Fruit fly (Drosophila melanogaster) whole organism, embryonic: ENCODE measurements around the gene CG33654.

ENCODE experiments used
- BEAF-32 ChIP-seq: fragments of 200-800 bp; sonication (Bioruptor generic); optimal IDR thresholded peaks from 3 replicates; lab custom pipeline; 2017; ENCODE audit warnings: missing biosample characterization, missing genetic modification characterization, mild to moderate bottlenecking, moderate library complexity, missing genetic modification reagents
- CG10654 ChIP-seq: fragments of 200-800 bp; sonication (Bioruptor generic); optimal IDR thresholded peaks from 2 replicates; lab custom pipeline; 2016; ENCODE audit warnings: missing biosample characterization, missing genetic modification characterization
- CG10979 ChIP-seq: fragments of 200-800 bp; sonication (Bioruptor generic); optimal IDR thresholded peaks from 2 replicates; lab custom pipeline; 2018; ENCODE audit warnings: missing biosample characterization, mild to moderate bottlenecking, missing genetic modification characterization, moderate library complexity
- CG11398 ChIP-seq: fragments of 200-800 bp; sonication (Bioruptor generic); optimal IDR thresholded peaks from 2 replicates; lab custom pipeline; 2016; ENCODE audit warnings: missing biosample characterization, missing genetic modification characterization
- CG11456 ChIP-seq: fragments of 200-800 bp; sonication (Bioruptor generic); IDR thresholded peaks from 3 replicates; pipeline ENCODE4 v1.3.6; 2022; ENCODE audit warnings: missing biosample characterization, missing genetic modification characterization
- CG13424 ChIP-seq: fragments of 200-800 bp; sonication (Bioruptor generic); optimal IDR thresholded peaks from 2 replicates; lab custom pipeline; 2019; ENCODE audit warnings: missing biosample characterization, mild to moderate bottlenecking, missing genetic modification characterization, moderate library complexity
- CG16813 ChIP-seq: fragments of 200-800 bp; sonication (Bioruptor generic); IDR thresholded peaks from 3 replicates; pipeline ENCODE4 v1.3.6; 2022; ENCODE audit warnings: missing biosample characterization, missing genetic modification characterization; ENCODE audit not compliant: partially characterized antibody
- CG17186 ChIP-seq: fragments of 200-800 bp; sonication (Bioruptor generic); optimal IDR thresholded peaks from 3 replicates; lab custom pipeline; 2017; ENCODE audit warnings: missing biosample characterization, missing genetic modification reagents, missing genetic modification characterization
- CG18599 ChIP-seq: fragments of 200-800 bp; sonication (Bioruptor generic); optimal IDR thresholded peaks from 3 replicates; lab custom pipeline; 2017; ENCODE audit warnings: missing biosample characterization, missing genetic modification characterization, mild to moderate bottlenecking, moderate library complexity, missing genetic modification reagents
- CG2116 ChIP-seq: fragments of 200-800 bp; sonication (Bioruptor generic); optimal IDR thresholded peaks from 3 replicates; lab custom pipeline; 2018; ENCODE audit warnings: missing biosample characterization, mild to moderate bottlenecking, missing genetic modification characterization
- CG3065 ChIP-seq: fragments of 200-800 bp; sonication (Bioruptor generic); optimal IDR thresholded peaks from 2 replicates; lab custom pipeline; 2016; ENCODE audit warnings: missing biosample characterization, missing genetic modification characterization
- CG3281 ChIP-seq: fragments of 200-800 bp; sonication (Bioruptor generic); optimal IDR thresholded peaks from 3 replicates; lab custom pipeline; 2017; ENCODE audit warnings: missing biosample characterization, mild to moderate bottlenecking, missing genetic modification characterization
- CG34224 ChIP-seq: fragments of 200-800 bp; sonication (Bioruptor generic); IDR thresholded peaks from 3 replicates; pipeline ENCODE4 v1.3.6; 2022; ENCODE audit warnings: missing biosample characterization, missing genetic modification characterization; ENCODE audit not compliant: partially characterized antibody
- CG34376 ChIP-seq: fragments of 200-800 bp; sonication (Bioruptor generic); optimal IDR thresholded peaks from 2 replicates; lab custom pipeline; 2018; ENCODE audit warnings: missing biosample characterization, mild to moderate bottlenecking, missing genetic modification characterization
- CG34422 ChIP-seq: fragments of 200-800 bp; sonication (Bioruptor generic); IDR thresholded peaks from 3 replicates; pipeline ENCODE4 v1.3.6; 2022; ENCODE audit warnings: missing biosample characterization, missing genetic modification characterization
- CG43689 ChIP-seq: fragments of 200-800 bp; sonication (Bioruptor generic); IDR thresholded peaks from 2 replicates; pipeline ENCODE4 v1.3.6; 2022; ENCODE audit warnings: missing biosample characterization, missing genetic modification characterization
- CG4424 ChIP-seq: fragments of 200-800 bp; sonication (Bioruptor generic); optimal IDR thresholded peaks from 3 replicates; lab custom pipeline; 2016; ENCODE audit warnings: missing biosample characterization, missing genetic modification characterization
- CG4730 ChIP-seq: fragments of 200-800 bp; sonication (Bioruptor generic); IDR thresholded peaks from 2 replicates; pipeline ENCODE4 v1.3.6; 2022; ENCODE audit warnings: missing biosample characterization, missing genetic modification characterization
- CG8290 ChIP-seq, 3 experiments: fragments of 200-800 bp; sonication (Bioruptor generic); optimal IDR thresholded peaks; 2 replicates each; lab custom pipeline; 2016 to 2019; ENCODE audit warnings: missing biosample characterization in 3 of 3, missing genetic modification characterization in 3 of 3, mild to moderate bottlenecking in 2 of 3, moderate library complexity in 1 of 3
- CG8765 ChIP-seq: fragments of 200-800 bp; sonication (Bioruptor generic); IDR thresholded peaks from 2 replicates; pipeline ENCODE4 v1.3.6; 2022; ENCODE audit warnings: missing biosample characterization, missing genetic modification characterization
- CG9215 ChIP-seq: fragments of 200-800 bp; sonication (Bioruptor generic); IDR thresholded peaks from 2 replicates; pipeline ENCODE4 v1.3.6; 2022; ENCODE audit warnings: missing biosample characterization, missing genetic modification characterization
- Dfd ChIP-seq, 2 experiments: fragments of >200 bp; optimal IDR thresholded peaks; 2 replicates each; lab custom pipeline; 2017; ENCODE audit warnings: missing biosample characterization in 2 of 2, missing genetic modification characterization in 2 of 2
- Doc3 ChIP-seq: fragments of 200-800 bp; sonication (Bioruptor generic); IDR thresholded peaks from 3 replicates; pipeline ENCODE4 v1.3.6; 2022; ENCODE audit warnings: missing biosample characterization, missing genetic modification characterization; ENCODE audit not compliant: partially characterized antibody
- E2f1 ChIP-seq: fragments of 200-800 bp; sonication (Bioruptor generic); IDR thresholded peaks from 2 replicates; pipeline ENCODE4 v1.3.6; 2022; ENCODE audit warnings: missing biosample characterization, missing genetic modification characterization
- Elba2 ChIP-seq: fragments of 200-800 bp; sonication (Bioruptor generic); optimal IDR thresholded peaks from 3 replicates; lab custom pipeline; 2016; ENCODE audit warnings: missing biosample characterization, missing genetic modification characterization
- Hmr ChIP-seq: fragments of 200-800 bp; sonication (Bioruptor generic); optimal IDR thresholded peaks from 3 replicates; lab custom pipeline; 2017; ENCODE audit warnings: mild to moderate bottlenecking, missing biosample characterization, missing genetic modification reagents, missing genetic modification characterization
- Hr39 ChIP-seq: fragments of >200 bp; optimal IDR thresholded peaks from 2 replicates; lab custom pipeline; 2017
- Mad ChIP-seq: fragments of 200-800 bp; sonication (Bioruptor generic); optimal IDR thresholded peaks from 2 replicates; lab custom pipeline; 2016; ENCODE audit warnings: missing biosample characterization, missing genetic modification characterization
- Max ChIP-seq: fragments of 200-800 bp; sonication (Bioruptor generic); optimal IDR thresholded peaks from 2 replicates; lab custom pipeline; 2016; ENCODE audit warnings: missing biosample characterization, mild to moderate bottlenecking, missing genetic modification characterization
- Myb ChIP-seq: fragments of 200-800 bp; sonication (Bioruptor generic); optimal IDR thresholded peaks from 2 replicates; lab custom pipeline; 2016; ENCODE audit warnings: missing biosample characterization, missing genetic modification characterization
- NFAT ChIP-seq: fragments of 200-800 bp; sonication (Bioruptor generic); IDR thresholded peaks from 2 replicates; pipeline ENCODE4 v1.3.6; 2022; ENCODE audit warnings: missing biosample characterization, missing genetic modification characterization
- Oaz ChIP-seq: fragments of 200-800 bp; sonication (Bioruptor generic); IDR thresholded peaks from 2 replicates; pipeline ENCODE4 v1.3.6; 2022; ENCODE audit warnings: missing biosample characterization, missing genetic modification characterization
- PHDP ChIP-seq: fragments of 200-800 bp; sonication (Bioruptor generic); optimal IDR thresholded peaks from 3 replicates; lab custom pipeline; 2018; ENCODE audit warnings: missing biosample characterization, mild to moderate bottlenecking, missing genetic modification characterization, moderate library complexity
- Xbp1 ChIP-seq: fragments of 200-800 bp; sonication (Bioruptor generic); optimal IDR thresholded peaks from 3 replicates; lab custom pipeline; 2016; ENCODE audit warnings: missing biosample characterization, mild to moderate bottlenecking, missing genetic modification characterization
- ab ChIP-seq: fragments of 200-800 bp; sonication (Bioruptor generic); optimal IDR thresholded peaks from 2 replicates; lab custom pipeline; 2016; ENCODE audit warnings: missing biosample characterization, missing genetic modification characterization
- amos ChIP-seq: fragments of 200-800 bp; sonication (Bioruptor generic); IDR thresholded peaks from 2 replicates; pipeline ENCODE4 v1.3.6; 2022; ENCODE audit warnings: missing biosample characterization, missing genetic modification characterization; ENCODE audit not compliant: partially characterized antibody
- cato ChIP-seq: fragments of 200-800 bp; sonication (Bioruptor generic); optimal IDR thresholded peaks from 2 replicates; lab custom pipeline; 2016; ENCODE audit warnings: missing biosample characterization, missing genetic modification characterization, borderline replicate concordance
- en ChIP-seq: fragments of 200-800 bp; sonication (Bioruptor generic); optimal IDR thresholded peaks from 2 replicates; lab custom pipeline; 2016; ENCODE audit warnings: missing biosample characterization, missing genetic modification characterization
- fru ChIP-seq: fragments of >200 bp; optimal IDR thresholded peaks from 2 replicates; lab custom pipeline; 2017
- insv ChIP-seq, 2 experiments: fragments of 200-800 bp; sonication (Bioruptor generic); optimal IDR thresholded peaks; 3 replicates each; lab custom pipeline; 2016 to 2018; ENCODE audit warnings: missing biosample characterization in 2 of 2, missing genetic modification characterization in 2 of 2
- kay ChIP-seq: fragments of 200-800 bp; sonication (Bioruptor generic); optimal IDR thresholded peaks from 2 replicates; lab custom pipeline; 2016; ENCODE audit warnings: missing biosample characterization, missing genetic modification characterization
- lbe ChIP-seq: fragments of 200-800 bp; sonication (Bioruptor generic); optimal IDR thresholded peaks from 2 replicates; lab custom pipeline; 2016; ENCODE audit warnings: missing biosample characterization, mild to moderate bottlenecking, missing genetic modification characterization
- nerfin-2 ChIP-seq: fragments of 200-800 bp; sonication (Bioruptor generic); IDR thresholded peaks from 2 replicates; pipeline ENCODE4 v1.3.6; 2022; ENCODE audit warnings: missing biosample characterization, missing genetic modification characterization; ENCODE audit not compliant: partially characterized antibody
- p53 ChIP-seq: fragments of 200-800 bp; sonication (Bioruptor generic); optimal IDR thresholded peaks from 2 replicates; lab custom pipeline; 2016; ENCODE audit warnings: missing biosample characterization, missing genetic modification characterization
- pita ChIP-seq: fragments of 200-800 bp; sonication (Bioruptor generic); optimal IDR thresholded peaks from 2 replicates; lab custom pipeline; 2017; ENCODE audit warnings: missing biosample characterization, mild to moderate bottlenecking, missing genetic modification characterization
- sd ChIP-seq: fragments of 200-800 bp; sonication (Bioruptor generic); optimal IDR thresholded peaks from 3 replicates; lab custom pipeline; 2018; ENCODE audit warnings: missing biosample characterization, mild to moderate bottlenecking, missing genetic modification characterization, moderate library complexity
- tin ChIP-seq: fragments of 200-800 bp; sonication (Bioruptor generic); optimal IDR thresholded peaks from 3 replicates; lab custom pipeline; 2016; ENCODE audit warnings: missing biosample characterization, missing genetic modification characterization
- wdn ChIP-seq: fragments of 200-800 bp; sonication (Bioruptor generic); IDR thresholded peaks from 2 replicates; pipeline ENCODE4 v1.3.6; 2022; ENCODE audit warnings: missing biosample characterization, missing genetic modification characterization
- zf30C ChIP-seq: fragments of 200-800 bp; sonication (Bioruptor generic); optimal IDR thresholded peaks from 3 replicates; lab custom pipeline; 2018; ENCODE audit warnings: missing biosample characterization, mild to moderate bottlenecking, missing genetic modification characterization

The CG33654 gene

DNA sequence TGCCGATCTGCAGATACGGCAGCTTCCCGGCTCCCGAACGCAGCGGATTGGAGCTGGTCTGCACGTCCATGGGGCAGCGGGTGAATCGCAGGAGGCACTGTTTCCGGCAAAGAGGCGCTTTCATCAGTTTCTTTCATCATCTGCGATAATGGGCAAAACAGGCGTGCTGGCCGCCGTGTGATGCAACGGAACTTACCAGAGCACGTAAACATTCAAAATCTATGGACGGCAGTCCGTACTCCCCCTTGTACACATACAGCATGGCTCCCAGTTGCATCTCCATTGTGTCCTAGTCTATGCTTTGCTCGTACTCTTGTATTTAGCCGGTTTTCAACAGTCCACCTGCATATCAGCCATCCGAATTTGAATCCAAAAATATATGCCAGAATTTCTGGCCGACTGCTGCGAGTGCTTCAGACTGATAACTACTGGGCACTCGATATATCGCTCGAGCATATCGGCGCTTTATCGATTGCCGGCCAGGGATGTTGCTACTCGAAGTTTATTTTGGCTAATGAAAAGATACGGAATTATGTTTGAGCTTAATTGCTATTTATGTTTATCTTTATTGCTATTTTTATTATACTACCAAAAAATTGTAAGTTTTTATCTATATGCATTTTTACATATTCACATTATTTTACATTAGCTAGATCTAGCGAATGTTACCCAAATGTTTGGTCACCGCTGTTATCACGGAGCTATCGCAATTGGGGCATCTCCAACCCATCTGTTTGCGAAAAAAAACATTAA, 19.6 kb downstream of the CG33654 start, which contains the start of the genes CG9393 and Vps45 (continued):
- peak; percentile 66 for TF ChIP-seq CG4424 (GFP tag; lab: Kevin White, UChicago)
- no peak for TF ChIP-seq en (GFP tag; lab: Kevin White, UChicago)
- peak; percentile 94 for TF ChIP-seq amos (GFP tag; lab: Robert Waterston, UW)
- TF ChIP-seq lbe (GFP tag; lab: Kevin White, UChicago) = peak; percentile 64
- TF ChIP-seq fru = no peak
- no peak for TF ChIP-seq CG18599
- no peak for TF ChIP-seq wdn (GFP tag; lab: Robert Waterston, UW)
- TF ChIP-seq CG34422 (GFP tag; lab: Robert Waterston, UW) = no peak; the same call in 2 of the 3 replicates
- peak; percentile 63 for TF ChIP-seq CG9215 (GFP tag; lab: Robert Waterston, UW)
- peak; percentile 80 for TF ChIP-seq Max (GFP tag; lab: Kevin White, UChicago)
- peak; percentile 45 for TF ChIP-seq CG10979 (tag; lab: Kevin White, UChicago)
- TF ChIP-seq Myb = peak; percentile 72
- TF ChIP-seq CG43689 (GFP tag; lab: Robert Waterston, UW) = no peak
- TF ChIP-seq Elba2 (GFP tag; lab: Kevin White, UChicago) = peak; percentile 13
- TF ChIP-seq Dfd (GFP tag; optimal IDR thresholded peaks at IDR 0.05; lab: Kevin White, UChicago) = no peak
- peak; percentile 60 for TF ChIP-seq CG17186 (GFP tag; lab: Kevin White, UChicago)
- no peak for TF ChIP-seq p53 (GFP tag; lab: Kevin White, UChicago)
- peak; percentile 94 for TF ChIP-seq nerfin-2 (GFP tag; lab: Robert Waterston, UW)
- peak; percentile 71 for TF ChIP-seq Xbp1
- no peak for TF ChIP-seq Hmr
- TF ChIP-seq CG8765 = peak; percentile 49; the same call in 1 of the 2 replicates
- peak; percentile 47 for TF ChIP-seq CG8290 (GFP tag; optimal IDR thresholded peaks at IDR 0.05; lab: Kevin White, UChicago)
- no peak for TF ChIP-seq CG8290 (tag; optimal IDR thresholded peaks at IDR 0.05; lab: Kevin White, UChicago)
- peak; percentile 95 for TF ChIP-seq CG2116 (GFP tag; lab: Kevin White, UChicago)
- TF ChIP-seq Oaz (GFP tag; lab: Robert Waterston, UW) = no peak
- peak; percentile 33 for TF ChIP-seq CG11398
- TF ChIP-seq pita = no peak
- TF ChIP-seq ab (GFP tag; lab: Kevin White, UChicago) = no peak
- 0 out of 2 replicates have a peak, but pooled peaks have one; percentile 34 for TF ChIP-seq CG4730
- TF ChIP-seq CG3065 (GFP tag; lab: Kevin White, UChicago) = peak; percentile 48
- peak; percentile 55 for TF ChIP-seq PHDP (tag; lab: Kevin White, UChicago)
- peak in 1 of 2 experiments; percentile 44 for TF ChIP-seq insv (GFP tag; optimal IDR thresholded peaks at IDR 0.05; lab: Kevin White, UChicago)
- TF ChIP-seq kay (GFP tag; lab: Kevin White, UChicago) = peak; percentile 20
- TF ChIP-seq CG34224 = peak; percentile 91
- peak; percentile 16; the same call in 1 of the 2 replicates for TF ChIP-seq E2f1 (GFP tag; lab: Robert Waterston, UW)
- peak; percentile 72 for TF ChIP-seq Mad (GFP tag; lab: Kevin White, UChicago)
- peak; percentile 74 for TF ChIP-seq CG13424 (tag; lab: Kevin White, UChicago)
- peak; percentile 98 for TF ChIP-seq BEAF-32
- peak; percentile 70 for TF ChIP-seq tin (GFP tag; lab: Kevin White, UChicago)
- TF ChIP-seq cato = peak; percentile 20
- TF ChIP-seq zf30C (GFP tag; lab: Kevin White, UChicago) = no peak
- no peak for TF ChIP-seq CG11456 (GFP tag; lab: Robert Waterston, UW)
- no peak for TF ChIP-seq Hr39 (lab: Kevin White, UChicago)
- no peak for TF ChIP-seq CG3281 (GFP tag; lab: Kevin White, UChicago)
- peak; percentile 95 for TF ChIP-seq CG16813
- TF ChIP-seq CG34376 (GFP tag; lab: Kevin White, UChicago) = peak; percentile 72
- peak; percentile 35; the same call in 1 of the 2 replicates for TF ChIP-seq NFAT
- no peak for TF ChIP-seq sd
- TF ChIP-seq Doc3 (GFP tag; lab: Robert Waterston, UW) = peak; percentile 90
- peak; percentile 59 for TF ChIP-seq CG10654 (GFP tag; lab: Kevin White, UChicago)
